Worm (Caenorhabditis elegans) whole organism, dauer: ENCODE results near the gene Y45F10B.13.

Source experiments
- unc-62 ChIP-seq: sonication (generic microtip); optimal IDR thresholded peaks from 2 replicates; lab custom pipeline; 2017; ENCODE audit warnings: missing biosample characterization, missing genetic modification reagents, missing genetic modification characterization

Gene Y45F10B.13

DNA sequence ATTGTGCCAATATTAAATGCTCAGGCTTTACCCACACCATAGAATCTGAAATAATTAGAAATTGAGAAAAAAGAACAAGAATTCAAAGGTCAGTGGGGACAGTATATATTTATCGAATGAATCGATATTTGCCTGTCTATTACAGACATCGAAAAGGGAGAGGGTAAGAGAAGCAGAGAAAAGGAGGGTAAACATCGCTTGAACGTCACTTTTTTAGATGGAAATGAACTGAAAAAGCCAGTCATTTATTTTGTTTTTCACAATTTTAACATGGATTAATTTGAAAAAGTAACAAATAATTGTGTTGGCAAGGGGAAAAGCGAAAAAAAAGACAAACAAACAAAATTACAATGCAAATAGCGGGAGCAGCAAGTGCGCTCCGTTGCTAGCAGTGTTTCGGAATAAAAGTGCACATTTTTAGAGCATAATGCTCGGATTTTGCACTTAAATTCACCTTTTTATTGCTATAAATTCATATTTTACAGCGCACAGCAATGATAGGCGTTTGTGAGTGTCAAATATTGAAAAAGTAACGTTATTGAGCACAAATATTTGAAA is 58.6 kb downstream of the Y45F10B.13 start, which contains the start of gene tbc-9:
TSS of gene tbc-9 (minus strand) at position 51 of the 558 bp plus-strand sequence.
- no peak for TF ChIP-seq unc-62 (GFP tag; lab: Kevin White, UChicago)
